Fruit fly (Drosophila melanogaster) whole organism, embryonic: ENCODE data around the gene scaf6.

Source experiments
- Asciz ChIP-seq: fragments of 200-800 bp; sonication (Bioruptor generic); optimal IDR thresholded peaks from 2 replicates; lab custom pipeline; 2017; ENCODE audit warnings: missing biosample characterization, mild to moderate bottlenecking, missing genetic modification characterization, missing genetic modification reagents
- B-H1 ChIP-seq: fragments of 200-800 bp; sonication (Bioruptor generic); IDR thresholded peaks from 3 replicates; pipeline ENCODE4 v1.3.6; 2022; ENCODE audit warnings: missing biosample characterization, missing genetic modification characterization
- B-H2 ChIP-seq: fragments of 200-800 bp; sonication (Bioruptor generic); optimal IDR thresholded peaks from 2 replicates; lab custom pipeline; 2018; ENCODE audit warnings: missing biosample characterization, mild to moderate bottlenecking, missing genetic modification characterization
- CG12236 ChIP-seq: fragments of 200-800 bp; sonication (Bioruptor generic); optimal IDR thresholded peaks from 2 replicates; lab custom pipeline; 2016; ENCODE audit warnings: missing biosample characterization, missing genetic modification characterization
- CG12391 ChIP-seq: fragments of 200-800 bp; sonication (Bioruptor generic); optimal IDR thresholded peaks from 3 replicates; lab custom pipeline; 2018; ENCODE audit warnings: missing biosample characterization, mild to moderate bottlenecking, missing genetic modification characterization, moderate library complexity
- CG13123 ChIP-seq: fragments of 200-800 bp; sonication (Bioruptor generic); optimal IDR thresholded peaks from 2 replicates; lab custom pipeline; 2016; ENCODE audit warnings: missing biosample characterization, missing genetic modification characterization
- CG14441 ChIP-seq: fragments of 200-800 bp; sonication (Bioruptor generic); IDR thresholded peaks from 2 replicates; pipeline ENCODE4 v1.3.6; 2022; ENCODE audit warnings: missing biosample characterization, missing genetic modification characterization
- CG14710 ChIP-seq: fragments of 200-800 bp; sonication (Bioruptor generic); optimal IDR thresholded peaks from 3 replicates; lab custom pipeline; 2019; ENCODE audit warnings: missing biosample characterization, mild to moderate bottlenecking, missing genetic modification characterization, moderate library complexity
- CG1602 ChIP-seq: fragments of 200-800 bp; sonication (Bioruptor generic); optimal IDR thresholded peaks from 3 replicates; lab custom pipeline; 2016; ENCODE audit warnings: missing biosample characterization, missing genetic modification characterization
- CG1647 ChIP-seq: fragments of 200-800 bp; sonication (Bioruptor generic); optimal IDR thresholded peaks from 3 replicates; lab custom pipeline; 2016; ENCODE audit warnings: missing biosample characterization, missing genetic modification characterization
- CG18262 ChIP-seq: fragments of 200-800 bp; optimal IDR thresholded peaks from 3 replicates; lab custom pipeline; 2019; ENCODE audit warnings: missing biosample characterization, mild to moderate bottlenecking, missing genetic modification characterization, moderate library complexity
- CG2116 ChIP-seq: fragments of 200-800 bp; sonication (Bioruptor generic); optimal IDR thresholded peaks from 3 replicates; lab custom pipeline; 2018; ENCODE audit warnings: missing biosample characterization, mild to moderate bottlenecking, missing genetic modification characterization
- CG2199 ChIP-seq: fragments of 200-800 bp; sonication (Bioruptor generic); IDR thresholded peaks from 3 replicates; pipeline ENCODE4 v1.3.6; 2022; ENCODE audit warnings: missing biosample characterization, missing genetic modification characterization
- CG34422 ChIP-seq: fragments of 200-800 bp; sonication (Bioruptor generic); IDR thresholded peaks from 3 replicates; pipeline ENCODE4 v1.3.6; 2022; ENCODE audit warnings: missing biosample characterization, missing genetic modification characterization
- CG4424 ChIP-seq: fragments of 200-800 bp; sonication (Bioruptor generic); optimal IDR thresholded peaks from 3 replicates; lab custom pipeline; 2016; ENCODE audit warnings: missing biosample characterization, missing genetic modification characterization
- CG7745 ChIP-seq: fragments of 200-800 bp; sonication (Bioruptor generic); optimal IDR thresholded peaks from 2 replicates; lab custom pipeline; 2018; ENCODE audit warnings: missing biosample characterization, mild to moderate bottlenecking, missing genetic modification characterization, moderate library complexity
- CG8478 ChIP-seq: fragments of >200 bp; optimal IDR thresholded peaks from 2 replicates; lab custom pipeline; 2018
- CG9727 ChIP-seq: fragments of 200-800 bp; sonication (Bioruptor generic); optimal IDR thresholded peaks from 3 replicates; lab custom pipeline; 2017; ENCODE audit warnings: missing biosample characterization, mild to moderate bottlenecking, missing genetic modification characterization
- CG9932 ChIP-seq: fragments of 200-800 bp; sonication (Bioruptor generic); IDR thresholded peaks from 2 replicates; pipeline ENCODE4 v1.3.6; 2022; ENCODE audit warnings: missing biosample characterization, missing genetic modification characterization
- ERR ChIP-seq: fragments of 200-800 bp; sonication (Bioruptor generic); optimal IDR thresholded peaks from 2 replicates; lab custom pipeline; 2016; ENCODE audit warnings: missing biosample characterization, missing genetic modification characterization
- Ets97D ChIP-seq: fragments of 200-800 bp; sonication (Bioruptor generic); optimal IDR thresholded peaks from 3 replicates; lab custom pipeline; 2016; ENCODE audit warnings: missing biosample characterization, missing genetic modification characterization
- Fer1 ChIP-seq: fragments of 200-800 bp; sonication (Bioruptor generic); optimal IDR thresholded peaks from 2 replicates; lab custom pipeline; 2017; ENCODE audit warnings: missing biosample characterization, mild to moderate bottlenecking, missing genetic modification characterization
- Fer3 ChIP-seq: fragments of 200-800 bp; sonication (Bioruptor generic); optimal IDR thresholded peaks from 2 replicates; lab custom pipeline; 2018; ENCODE audit warnings: missing biosample characterization, mild to moderate bottlenecking, missing genetic modification characterization, moderate library complexity
- HHEX ChIP-seq: fragments of 200-800 bp; sonication (Bioruptor generic); optimal IDR thresholded peaks from 3 replicates; lab custom pipeline; 2017; ENCODE audit warnings: missing biosample characterization, mild to moderate bottlenecking, missing genetic modification characterization, missing genetic modification reagents
- HLH3B ChIP-seq: fragments of 200-800 bp; sonication (Bioruptor generic); IDR thresholded peaks from 2 replicates; pipeline ENCODE4 v1.3.6; 2022; ENCODE audit warnings: missing biosample characterization, missing genetic modification characterization
- HLHmδ ChIP-seq: fragments of 200-800 bp; sonication (Bioruptor generic); optimal IDR thresholded peaks from 2 replicates; lab custom pipeline; 2018; ENCODE audit warnings: missing biosample characterization, mild to moderate bottlenecking, missing genetic modification characterization, moderate library complexity
- Mrtf ChIP-seq: fragments of 200-800 bp; sonication (Bioruptor generic); IDR thresholded peaks from 3 replicates; pipeline ENCODE4 v1.3.6; 2022; ENCODE audit warnings: missing biosample characterization, missing genetic modification characterization
- Poxn ChIP-seq: fragments of 200-800 bp; sonication (Bioruptor generic); IDR thresholded peaks from 2 replicates; pipeline ENCODE4 v1.3.6; 2022; ENCODE audit warnings: missing biosample characterization, missing genetic modification characterization
- Side ChIP-seq: fragments of 200-800 bp; sonication (Bioruptor generic); optimal IDR thresholded peaks from 2 replicates; lab custom pipeline; 2016; ENCODE audit warnings: missing biosample characterization, missing genetic modification characterization
- al ChIP-seq: fragments of 200-800 bp; sonication (Bioruptor generic); IDR thresholded peaks from 2 replicates; pipeline ENCODE4 v1.3.6; 2022; ENCODE audit warnings: missing biosample characterization, missing genetic modification characterization
- bcd ChIP-seq: fragments of 200-800 bp; sonication (Bioruptor generic); optimal IDR thresholded peaks from 2 replicates; lab custom pipeline; 2017; ENCODE audit warnings: missing biosample characterization, mild to moderate bottlenecking, missing genetic modification characterization
- btn ChIP-seq: fragments of 200-800 bp; sonication (Bioruptor generic); optimal IDR thresholded peaks from 2 replicates; lab custom pipeline; 2016; ENCODE audit warnings: missing biosample characterization, missing genetic modification characterization
- cas ChIP-seq: fragments of 200-800 bp; sonication (Bioruptor generic); IDR thresholded peaks from 2 replicates; pipeline ENCODE4 v1.3.6; 2022; ENCODE audit warnings: missing biosample characterization, missing genetic modification characterization
- cato ChIP-seq: fragments of 200-800 bp; sonication (Bioruptor generic); optimal IDR thresholded peaks from 2 replicates; lab custom pipeline; 2016; ENCODE audit warnings: missing biosample characterization, missing genetic modification characterization, borderline replicate concordance
- crc ChIP-seq: fragments of 200-800 bp; sonication (Bioruptor generic); optimal IDR thresholded peaks from 2 replicates; lab custom pipeline; 2016; ENCODE audit warnings: missing biosample characterization, missing genetic modification characterization
- cwo ChIP-seq: fragments of 200-800 bp; sonication (Bioruptor generic); optimal IDR thresholded peaks from 3 replicates; lab custom pipeline; 2017; ENCODE audit warnings: missing biosample characterization, missing genetic modification characterization, mild to moderate bottlenecking, moderate library complexity, missing genetic modification reagents
- danr ChIP-seq: fragments of 200-800 bp; sonication (Bioruptor generic); IDR thresholded peaks from 2 replicates; pipeline ENCODE4 v1.3.6; 2022; ENCODE audit warnings: missing biosample characterization, missing genetic modification characterization
- fd102C ChIP-seq: fragments of 200-800 bp; sonication (Bioruptor generic); optimal IDR thresholded peaks from 2 replicates; lab custom pipeline; 2018; ENCODE audit warnings: missing biosample characterization, mild to moderate bottlenecking, missing genetic modification characterization, moderate library complexity
- fd64A ChIP-seq: fragments of 200-800 bp; sonication (Bioruptor generic); optimal IDR thresholded peaks from 3 replicates; lab custom pipeline; 2018; ENCODE audit warnings: missing biosample characterization, mild to moderate bottlenecking, missing genetic modification characterization
- gcm ChIP-seq: fragments of 200-800 bp; sonication (Bioruptor generic); optimal IDR thresholded peaks from 2 replicates; lab custom pipeline; 2019; ENCODE audit warnings: missing biosample characterization, mild to moderate bottlenecking, missing genetic modification characterization, moderate library complexity
- gro ChIP-seq: fragments of 200-800 bp; sonication (Bioruptor generic); optimal IDR thresholded peaks from 2 replicates; lab custom pipeline; 2016; ENCODE audit warnings: missing biosample characterization, missing genetic modification characterization
- gsb ChIP-seq: fragments of 200-800 bp; sonication (Bioruptor generic); IDR thresholded peaks from 2 replicates; pipeline ENCODE4 v1.3.6; 2022; ENCODE audit warnings: missing biosample characterization, missing genetic modification characterization
- h ChIP-seq: fragments of >200 bp; optimal IDR thresholded peaks from 2 replicates; lab custom pipeline; 2017
- hbn ChIP-seq: fragments of 200-800 bp; sonication (Bioruptor generic); IDR thresholded peaks from 2 replicates; pipeline ENCODE4 v1.3.6; 2022; ENCODE audit warnings: missing biosample characterization, missing genetic modification characterization; ENCODE audit not compliant: partially characterized antibody
- klu ChIP-seq: fragments of 200-800 bp; sonication (Bioruptor generic); IDR thresholded peaks from 2 replicates; pipeline ENCODE4 v1.3.6; 2022; ENCODE audit warnings: missing biosample characterization, missing genetic modification characterization
- maf-S ChIP-seq: fragments of 200-800 bp; sonication (Bioruptor generic); optimal IDR thresholded peaks from 2 replicates; lab custom pipeline; 2016; ENCODE audit warnings: missing biosample characterization, missing genetic modification characterization
- mirr ChIP-seq: fragments of 200-800 bp; sonication (Bioruptor generic); optimal IDR thresholded peaks from 3 replicates; lab custom pipeline; 2018; ENCODE audit warnings: missing biosample characterization, mild to moderate bottlenecking, missing genetic modification characterization
- phol ChIP-seq: fragments of 200-800 bp; sonication (Bioruptor generic); optimal IDR thresholded peaks from 3 replicates; lab custom pipeline; 2018; ENCODE audit warnings: missing biosample characterization, mild to moderate bottlenecking, missing genetic modification characterization, moderate library complexity
- ranshi ChIP-seq: fragments of 200-800 bp; sonication (Bioruptor generic); IDR thresholded peaks from 2 replicates; pipeline ENCODE4 v1.3.6; 2022; ENCODE audit warnings: missing biosample characterization, missing genetic modification characterization
- trem ChIP-seq: fragments of 200-800 bp; optimal IDR thresholded peaks from 3 replicates; lab custom pipeline; 2019; ENCODE audit warnings: missing biosample characterization, mild to moderate bottlenecking, missing genetic modification characterization, moderate library complexity
- tx ChIP-seq: fragments of 200-800 bp; sonication (Bioruptor generic); optimal IDR thresholded peaks from 2 replicates; lab custom pipeline; 2016; ENCODE audit warnings: missing biosample characterization, missing genetic modification characterization
- wdn ChIP-seq: fragments of 200-800 bp; sonication (Bioruptor generic); IDR thresholded peaks from 2 replicates; pipeline ENCODE4 v1.3.6; 2022; ENCODE audit warnings: missing biosample characterization, missing genetic modification characterization
- wek ChIP-seq: fragments of 200-800 bp; sonication (Bioruptor generic); optimal IDR thresholded peaks from 3 replicates; lab custom pipeline; 2018; ENCODE audit warnings: missing biosample characterization, mild to moderate bottlenecking, missing genetic modification characterization, moderate library complexity
- zfh2 ChIP-seq: fragments of 200-800 bp; sonication (Bioruptor generic); optimal IDR thresholded peaks from 2 replicates; lab custom pipeline; 2016; ENCODE audit warnings: missing biosample characterization, missing genetic modification characterization

The scaf6 gene

dm6 chr3L:17033309-17033708 lies 9.1 kb downstream of the scaf6 start (continued):
- TF ChIP-seq B-H2 (GFP tag; lab: Kevin White, UChicago) (no peak), btn (no peak), hbn (GFP tag; lab: Robert Waterston, UW) (no peak), zfh2 (GFP tag; lab: Kevin White, UChicago) (no peak), Fer3 (tag; lab: Kevin White, UChicago) (no peak), gsb (no peak), Ets97D (GFP tag; lab: Kevin White, UChicago) (no peak), CG14710 (tag; lab: Kevin White, UChicago) (peak; percentile 51), mirr (GFP tag; lab: Kevin White, UChicago) (no peak), bcd (GFP tag; lab: Kevin White, UChicago) (no peak), klu (GFP tag; lab: Robert Waterston, UW) (no peak), crc (GFP tag; lab: Kevin White, UChicago) (no peak), tx (no peak), HLHmδ (GFP tag; lab: Kevin White, UChicago) (peak; percentile 93), ranshi (GFP tag; lab: Robert Waterston, UW) (no peak), CG12236 (GFP tag; lab: Kevin White, UChicago) (no peak), CG13123 (no peak), wek (GFP tag; lab: Kevin White, UChicago) (no peak), CG1647 (GFP tag; lab: Kevin White, UChicago) (no peak), CG9727 (GFP tag; lab: Kevin White, UChicago) (no peak), Fer1 (GFP tag; lab: Kevin White, UChicago) (no peak), Asciz (GFP tag; lab: Kevin White, UChicago) (peak; percentile 34), danr (no peak), gro (GFP tag; lab: Kevin White, UChicago) (no peak), gcm (GFP tag; lab: Kevin White, UChicago) (peak; percentile 32), CG2199 (GFP tag; lab: Robert Waterston, UW) (0 out of 3 replicates have a peak, but pooled peaks have one; percentile 32), CG8478 (no peak), CG1602 (no peak), CG7745 (tag; lab: Kevin White, UChicago) (no peak), Mrtf (no peak), Poxn (GFP tag; lab: Robert Waterston, UW) (no peak), cwo (GFP tag; lab: Kevin White, UChicago) (no peak), trem (tag; lab: Kevin White, UChicago) (peak; percentile 25), cas (no peak), al (GFP tag; lab: Robert Waterston, UW) (no peak), h (lab: Kevin White, UChicago) (no peak), Side (GFP tag; lab: Kevin White, UChicago) (no peak), CG18262 (tag; lab: Kevin White, UChicago) (peak; percentile 42), fd102C (GFP tag; lab: Kevin White, UChicago) (no peak), CG2116 (GFP tag; lab: Kevin White, UChicago) (no peak), maf-S (GFP tag; lab: Kevin White, UChicago) (no peak), HHEX (GFP tag; lab: Kevin White, UChicago) (no peak), CG12391 (tag; lab: Kevin White, UChicago) (no peak), phol (tag; lab: Kevin White, UChicago) (no peak), B-H1 (no peak), fd64A (GFP tag; lab: Kevin White, UChicago) (peak; percentile 39), HLH3B (GFP tag; lab: Robert Waterston, UW) (no peak), ERR (GFP tag; lab: Kevin White, UChicago) (no peak), CG9932 (GFP tag; lab: Robert Waterston, UW) (no peak), cato (GFP tag; lab: Kevin White, UChicago) (no peak), CG4424 (no peak), wdn (GFP tag; lab: Robert Waterston, UW) (no peak), CG34422 (GFP tag; lab: Robert Waterston, UW) (no peak), CG14441 (GFP tag; lab: Robert Waterston, UW) (no peak)
